Fruit fly (Drosophila melanogaster) whole organism, embryonic: ENCODE data around the gene CG14131.

ENCODE experiments used
- Abd-B ChIP-seq: fragments of 200-800 bp; sonication (Bioruptor generic); optimal IDR thresholded peaks from 2 replicates; lab custom pipeline; 2018; ENCODE audit warnings: missing biosample characterization, mild to moderate bottlenecking, missing genetic modification characterization, moderate library complexity
- BEAF-32 ChIP-seq: fragments of 200-800 bp; sonication (Bioruptor generic); optimal IDR thresholded peaks from 3 replicates; lab custom pipeline; 2017; ENCODE audit warnings: missing biosample characterization, missing genetic modification characterization, mild to moderate bottlenecking, moderate library complexity, missing genetic modification reagents
- Bgb ChIP-seq: fragments of 200-800 bp; sonication (Bioruptor generic); IDR thresholded peaks from 2 replicates; pipeline ENCODE4 v1.3.6; 2022; ENCODE audit warnings: missing biosample characterization, missing genetic modification characterization; ENCODE audit not compliant: partially characterized antibody
- CG10147 ChIP-seq: fragments of 200-800 bp; sonication (Bioruptor generic); optimal IDR thresholded peaks from 2 replicates; lab custom pipeline; 2019; ENCODE audit warnings: missing biosample characterization, mild to moderate bottlenecking, missing genetic modification characterization, moderate library complexity
- CG10654 ChIP-seq: fragments of 200-800 bp; sonication (Bioruptor generic); optimal IDR thresholded peaks from 2 replicates; lab custom pipeline; 2016; ENCODE audit warnings: missing biosample characterization, missing genetic modification characterization
- CG11456 ChIP-seq: fragments of 200-800 bp; sonication (Bioruptor generic); IDR thresholded peaks from 3 replicates; pipeline ENCODE4 v1.3.6; 2022; ENCODE audit warnings: missing biosample characterization, missing genetic modification characterization
- CG11695 ChIP-seq: fragments of 200-800 bp; sonication (Bioruptor generic); IDR thresholded peaks from 3 replicates; pipeline ENCODE4 v1.3.6; 2022; ENCODE audit warnings: missing biosample characterization, missing genetic modification characterization
- CG15696 ChIP-seq: fragments of 200-800 bp; sonication (Bioruptor generic); optimal IDR thresholded peaks from 2 replicates; lab custom pipeline; 2019; ENCODE audit warnings: missing biosample characterization, mild to moderate bottlenecking, missing genetic modification characterization, moderate library complexity
- CG17186 ChIP-seq: fragments of 200-800 bp; sonication (Bioruptor generic); optimal IDR thresholded peaks from 3 replicates; lab custom pipeline; 2017; ENCODE audit warnings: missing biosample characterization, missing genetic modification reagents, missing genetic modification characterization
- CG17359 ChIP-seq: fragments of 200-800 bp; sonication (Bioruptor generic); optimal IDR thresholded peaks from 3 replicates; lab custom pipeline; 2018; ENCODE audit warnings: missing biosample characterization, mild to moderate bottlenecking, missing genetic modification characterization, moderate library complexity
- CG17612 ChIP-seq: fragments of 200-800 bp; sonication (Bioruptor generic); IDR thresholded peaks from 2 replicates; pipeline ENCODE4 v1.3.6; 2022; ENCODE audit warnings: missing biosample characterization, missing genetic modification characterization
- CG17802 ChIP-seq: fragments of 200-800 bp; sonication (Bioruptor generic); optimal IDR thresholded peaks from 2 replicates; lab custom pipeline; 2018; ENCODE audit warnings: missing biosample characterization, mild to moderate bottlenecking, missing genetic modification characterization, moderate library complexity
- CG17912 ChIP-seq: fragments of 200-800 bp; sonication (Bioruptor generic); optimal IDR thresholded peaks from 2 replicates; lab custom pipeline; 2018; ENCODE audit warnings: missing biosample characterization, mild to moderate bottlenecking, missing genetic modification characterization
- CG2199 ChIP-seq: fragments of 200-800 bp; sonication (Bioruptor generic); IDR thresholded peaks from 3 replicates; pipeline ENCODE4 v1.3.6; 2022; ENCODE audit warnings: missing biosample characterization, missing genetic modification characterization
- CG6813 ChIP-seq: fragments of 200-800 bp; sonication (Bioruptor generic); optimal IDR thresholded peaks from 2 replicates; lab custom pipeline; 2017; ENCODE audit warnings: missing biosample characterization, missing genetic modification characterization, mild to moderate bottlenecking, moderate library complexity, missing genetic modification reagents
- CG6854 ChIP-seq: fragments of 200-800 bp; sonication (Bioruptor generic); optimal IDR thresholded peaks from 3 replicates; lab custom pipeline; 2017; ENCODE audit warnings: missing biosample characterization, mild to moderate bottlenecking, missing genetic modification characterization
- CG7745 ChIP-seq: fragments of 200-800 bp; sonication (Bioruptor generic); optimal IDR thresholded peaks from 2 replicates; lab custom pipeline; 2018; ENCODE audit warnings: missing biosample characterization, mild to moderate bottlenecking, missing genetic modification characterization, moderate library complexity
- Doc2 ChIP-seq: fragments of 200-800 bp; sonication (Bioruptor generic); IDR thresholded peaks from 2 replicates; pipeline ENCODE4 v1.3.6; 2022; ENCODE audit warnings: missing biosample characterization, missing genetic modification characterization
- Dref ChIP-seq: fragments of 200-800 bp; sonication (Bioruptor generic); IDR thresholded peaks from 2 replicates; pipeline ENCODE4 v1.3.6; 2022; ENCODE audit warnings: missing biosample characterization, missing genetic modification characterization
- Ets65A ChIP-seq: fragments of 200-800 bp; sonication (Bioruptor generic); peaks from one replicate; lab custom pipeline; 2016; ENCODE audit warnings: missing biosample characterization, missing genetic modification characterization
- HmgZ ChIP-seq: fragments of 200-800 bp; sonication (Bioruptor generic); optimal IDR thresholded peaks from 2 replicates; lab custom pipeline; 2018; ENCODE audit warnings: missing biosample characterization, mild to moderate bottlenecking, missing genetic modification characterization
- Hmr ChIP-seq: fragments of 200-800 bp; sonication (Bioruptor generic); optimal IDR thresholded peaks from 3 replicates; lab custom pipeline; 2017; ENCODE audit warnings: mild to moderate bottlenecking, missing biosample characterization, missing genetic modification reagents, missing genetic modification characterization
- Hr51 ChIP-seq, 2 experiments: fragments of 200-800 bp; sonication (Bioruptor generic); optimal IDR thresholded peaks; 2 replicates in 1 of 2; 3 replicates in 1 of 2; lab custom pipeline; 2016 to 2018; ENCODE audit warnings: missing biosample characterization in 2 of 2, missing genetic modification characterization in 2 of 2, mild to moderate bottlenecking in 1 of 2, moderate library complexity in 1 of 2
- Kr ChIP-seq: fragments of 200-800 bp; sonication (Bioruptor generic); optimal IDR thresholded peaks from 2 replicates; lab custom pipeline; 2017; ENCODE audit warnings: missing biosample characterization, mild to moderate bottlenecking, missing genetic modification characterization
- Max ChIP-seq: fragments of 200-800 bp; sonication (Bioruptor generic); optimal IDR thresholded peaks from 2 replicates; lab custom pipeline; 2016; ENCODE audit warnings: missing biosample characterization, mild to moderate bottlenecking, missing genetic modification characterization
- Mrtf ChIP-seq: fragments of 200-800 bp; sonication (Bioruptor generic); IDR thresholded peaks from 3 replicates; pipeline ENCODE4 v1.3.6; 2022; ENCODE audit warnings: missing biosample characterization, missing genetic modification characterization
- NK7.1 ChIP-seq: fragments of 200-800 bp; sonication (Bioruptor generic); optimal IDR thresholded peaks from 3 replicates; lab custom pipeline; 2016; ENCODE audit warnings: missing biosample characterization, missing genetic modification characterization
- Neu2 ChIP-seq: fragments of 200-800 bp; sonication (Bioruptor generic); optimal IDR thresholded peaks from 3 replicates; lab custom pipeline; 2016; ENCODE audit warnings: missing biosample characterization, missing genetic modification characterization, borderline replicate concordance
- Nf-YA ChIP-seq: fragments of 200-800 bp; sonication (Bioruptor generic); IDR thresholded peaks from 2 replicates; pipeline ENCODE4 v1.3.6; 2022; ENCODE audit warnings: missing biosample characterization, missing genetic modification characterization
- Nf-YB ChIP-seq: fragments of 200-800 bp; sonication (Bioruptor generic); optimal IDR thresholded peaks from 3 replicates; lab custom pipeline; 2019; ENCODE audit warnings: missing biosample characterization, mild to moderate bottlenecking, missing genetic modification characterization, moderate library complexity
- Sin3A ChIP-seq: fragments of >200 bp; optimal IDR thresholded peaks from 2 replicates; lab custom pipeline; 2018
- Sry-β ChIP-seq: fragments of 200-800 bp; sonication (Bioruptor generic); optimal IDR thresholded peaks from 2 replicates; lab custom pipeline; 2018; ENCODE audit warnings: missing biosample characterization, mild to moderate bottlenecking, missing genetic modification characterization, moderate library complexity
- Ssrp ChIP-seq: fragments of 200-800 bp; sonication (Bioruptor generic); optimal IDR thresholded peaks from 2 replicates; lab custom pipeline; 2018; ENCODE audit warnings: missing biosample characterization, mild to moderate bottlenecking, missing genetic modification characterization, moderate library complexity
- Taf1 ChIP-seq: fragments of 200-800 bp; sonication (Bioruptor generic); IDR thresholded peaks from 2 replicates; pipeline ENCODE4 v1.3.6; 2022; ENCODE audit warnings: missing biosample characterization, missing genetic modification characterization
- al ChIP-seq: fragments of 200-800 bp; sonication (Bioruptor generic); IDR thresholded peaks from 2 replicates; pipeline ENCODE4 v1.3.6; 2022; ENCODE audit warnings: missing biosample characterization, missing genetic modification characterization
- bsh ChIP-seq, 2 experiments: fragments of 200-800 bp; sonication (Bioruptor generic); optimal IDR thresholded peaks; 2 replicates each; lab custom pipeline; 2017 to 2018; ENCODE audit warnings: mild to moderate bottlenecking in 2 of 2, missing biosample characterization in 2 of 2, missing genetic modification characterization in 2 of 2, moderate library complexity in 1 of 2
- dm ChIP-seq: fragments of 200-800 bp; sonication (Bioruptor generic); optimal IDR thresholded peaks from 3 replicates; lab custom pipeline; 2016; ENCODE audit warnings: missing biosample characterization, missing genetic modification characterization
- fu2 ChIP-seq: fragments of 200-800 bp; sonication (Bioruptor generic); optimal IDR thresholded peaks from 2 replicates; lab custom pipeline; 2016; ENCODE audit warnings: missing biosample characterization, missing genetic modification characterization
- gfzf ChIP-seq: fragments of 200-800 bp; sonication (Bioruptor generic); optimal IDR thresholded peaks from 2 replicates; lab custom pipeline; 2016; ENCODE audit warnings: missing biosample characterization, mild to moderate bottlenecking, missing genetic modification characterization, moderate library complexity
- grn ChIP-seq: fragments of 200-800 bp; sonication (Bioruptor generic); optimal IDR thresholded peaks from 3 replicates; lab custom pipeline; 2017; ENCODE audit warnings: missing biosample characterization, missing genetic modification characterization
- kni ChIP-seq: fragments of 200-800 bp; sonication (Bioruptor generic); optimal IDR thresholded peaks from 3 replicates; lab custom pipeline; 2017; ENCODE audit warnings: mild to moderate bottlenecking, missing biosample characterization, missing genetic modification reagents, missing genetic modification characterization
- lmd ChIP-seq: fragments of 200-800 bp; sonication (Bioruptor generic); IDR thresholded peaks from 2 replicates; pipeline ENCODE4 v1.3.6; 2022; ENCODE audit warnings: missing biosample characterization, missing genetic modification characterization
- lola ChIP-seq, 3 experiments: fragments of >200 bp in 2 of 3; fragments of 200-800 bp in 1 of 3; sonication (Bioruptor generic) in 1 of 3; optimal IDR thresholded peaks; 2 replicates each; lab custom pipeline; 2017 to 2019; ENCODE audit warnings: missing biosample characterization in 3 of 3, missing genetic modification characterization in 3 of 3, mild to moderate bottlenecking in 1 of 3, moderate library complexity in 1 of 3
- mam ChIP-seq: fragments of 200-800 bp; sonication (Bioruptor generic); optimal IDR thresholded peaks from 3 replicates; lab custom pipeline; 2016; ENCODE audit warnings: missing biosample characterization, missing genetic modification characterization
- mld ChIP-seq: fragments of 200-800 bp; sonication (Bioruptor generic); IDR thresholded peaks from 3 replicates; pipeline ENCODE4 v1.3.6; 2022; ENCODE audit warnings: missing biosample characterization, missing genetic modification characterization; ENCODE audit not compliant: partially characterized antibody
- nom ChIP-seq: fragments of 200-800 bp; sonication (Bioruptor generic); optimal IDR thresholded peaks from 2 replicates; lab custom pipeline; 2017; ENCODE audit warnings: missing biosample characterization, missing genetic modification characterization, mild to moderate bottlenecking, moderate library complexity, missing genetic modification reagents
- pho ChIP-seq: fragments of 200-800 bp; sonication (Bioruptor generic); optimal IDR thresholded peaks from 2 replicates; lab custom pipeline; 2016; ENCODE audit warnings: missing biosample characterization, missing genetic modification characterization
- phol ChIP-seq: fragments of 200-800 bp; sonication (Bioruptor generic); optimal IDR thresholded peaks from 3 replicates; lab custom pipeline; 2018; ENCODE audit warnings: missing biosample characterization, mild to moderate bottlenecking, missing genetic modification characterization, moderate library complexity
- run ChIP-seq: fragments of 200-800 bp; sonication (Bioruptor generic); optimal IDR thresholded peaks from 3 replicates; lab custom pipeline; 2018; ENCODE audit warnings: missing biosample characterization, mild to moderate bottlenecking, missing genetic modification characterization
- sug ChIP-seq: fragments of 200-800 bp; optimal IDR thresholded peaks from 2 replicates; lab custom pipeline; 2019; ENCODE audit warnings: missing biosample characterization, mild to moderate bottlenecking, missing genetic modification characterization, moderate library complexity
- tin ChIP-seq: fragments of 200-800 bp; sonication (Bioruptor generic); optimal IDR thresholded peaks from 3 replicates; lab custom pipeline; 2016; ENCODE audit warnings: missing biosample characterization, missing genetic modification characterization

The CG14131 gene

DNA sequence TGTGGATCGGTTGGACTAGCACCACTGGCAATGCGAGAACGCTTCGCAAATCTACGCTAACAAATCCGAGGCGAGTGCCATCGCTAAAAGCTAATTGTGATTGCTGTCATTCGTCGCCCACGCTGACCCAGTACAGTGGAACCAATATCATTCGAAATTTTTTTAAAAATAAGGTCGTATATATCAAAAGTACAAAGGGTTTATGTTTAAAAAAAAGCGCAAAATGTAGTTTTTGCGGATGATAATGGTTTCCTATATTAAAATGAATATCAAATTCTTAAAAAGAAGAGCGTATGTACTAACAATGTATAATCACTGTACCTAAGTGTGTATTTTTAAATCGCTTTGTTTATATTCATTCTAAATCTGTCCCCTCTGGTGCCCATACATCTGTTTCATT is 8.4 kb downstream of the CG14131 start (continued):
- TF ChIP-seq CG17912 (no peak), Hr51 (GFP tag; optimal IDR thresholded peaks at IDR 0.05; lab: Kevin White, UChicago) (no peak), Ets65A (GFP tag; lab: Kevin White, UChicago) (no peak), Abd-B (GFP tag; lab: Kevin White, UChicago) (no peak), NK7.1 (GFP tag; lab: Kevin White, UChicago) (no peak), dm (GFP tag; lab: Kevin White, UChicago) (no peak), grn (GFP tag; lab: Kevin White, UChicago) (no peak), CG6813 (GFP tag; lab: Kevin White, UChicago) (no peak), kni (no peak), CG2199 (no peak), CG10147 (GFP tag; lab: Kevin White, UChicago) (no peak), Dref (no peak), Ssrp (tag; lab: Kevin White, UChicago) (no peak), Nf-YA (GFP tag; lab: Robert Waterston, UW) (no peak), Doc2 (no peak), CG7745 (tag; lab: Kevin White, UChicago) (no peak), bsh (GFP tag; optimal IDR thresholded peaks at IDR 0.05; lab: Kevin White, UChicago) (peak in 1 of 2 experiments; percentile 34), run (tag; lab: Kevin White, UChicago) (no peak), CG17186 (GFP tag; lab: Kevin White, UChicago) (no peak), Sry-β (GFP tag; lab: Kevin White, UChicago) (no peak), Neu2 (GFP tag; lab: Kevin White, UChicago) (no peak), CG17612 (GFP tag; lab: Robert Waterston, UW) (no peak), HmgZ (tag; lab: Kevin White, UChicago) (peak; percentile 33), gfzf (GFP tag; lab: Kevin White, UChicago) (no peak), BEAF-32 (no peak), sug (no peak), lola (GFP tag; optimal IDR thresholded peaks at IDR 0.05; lab: Kevin White, UChicago) (no peak), mam (GFP tag; lab: Kevin White, UChicago) (peak; percentile 47), tin (GFP tag; lab: Kevin White, UChicago) (no peak), CG11695 (GFP tag; lab: Robert Waterston, UW) (peak; percentile 40; the same call in 1 of the 3 replicates), CG11456 (GFP tag; lab: Robert Waterston, UW) (peak; percentile 49; the same call in 2 of the 3 replicates), mld (no peak), CG6854 (GFP tag; lab: Kevin White, UChicago) (no peak), Bgb (no peak), Max (GFP tag; lab: Kevin White, UChicago) (no peak), lmd (GFP tag; lab: Robert Waterston, UW) (peak; percentile 60; the same call in 1 of the 2 replicates), CG17359 (no peak), phol (peak; percentile 33), pho (GFP tag; lab: Kevin White, UChicago) (peak; percentile 29), Sin3A (lab: Kevin White, UChicago) (no peak), CG15696 (tag; lab: Kevin White, UChicago) (no peak), CG17802 (no peak), Nf-YB (no peak), Kr (GFP tag; lab: Kevin White, UChicago) (no peak), Mrtf (GFP tag; lab: Robert Waterston, UW) (no peak), fu2 (no peak), Hmr (GFP tag; lab: Kevin White, UChicago) (no peak), Taf1 (GFP tag; lab: Robert Waterston, UW) (0 out of 2 replicates have a peak, but pooled peaks have one; percentile 15), al (peak; percentile 61), CG10654 (GFP tag; lab: Kevin White, UChicago) (no peak), nom (GFP tag; lab: Kevin White, UChicago) (no peak)
